Worm (Caenorhabditis elegans): ENCODE measurements around the gene gly-1.

ce11 chrII:10935336-10935735 lies 33.3 kb upstream of the gly-1 start:
- TF ChIP-seq fos-1 (tag; optimal IDR thresholded peaks at IDR 0.05) (no peak), sma-9 (GFP tag; optimal IDR thresholded peaks at IDR 0.05) (no peak), sma-9 (tag; optimal IDR thresholded peaks at IDR 0.05) (no peak)

All from whole organism, L2 larva.